Worm (Caenorhabditis elegans): ENCODE data around the gene C01G5.5.

The C01G5.5 gene

ce11 chrIV:6526522-6526921 lies 2.1 kb downstream of the C01G5.5 start:
- TF ChIP-seq dve-1 (tag; optimal IDR thresholded peaks at IDR 0.05): no peak
- no peak for TF ChIP-seq ttx-3 (tag; optimal IDR thresholded peaks at IDR 0.05)
- TF ChIP-seq mec-3 (tag; optimal IDR thresholded peaks at IDR 0.05; ENCODE audit: borderline replicate concordance): no peak
- no peak for TF ChIP-seq sdc-2 (tag; optimal IDR thresholded peaks at IDR 0.05)
- no peak for TF ChIP-seq nfya-1 (tag; optimal IDR thresholded peaks at IDR 0.05)
- no peak for TF ChIP-seq fax-1 (tag; optimal IDR thresholded peaks at IDR 0.05)

ce11 chrIV:6528202-6528601 lies 3.8 kb downstream of the C01G5.5 start:
- no peak for TF ChIP-seq dmd-4 (tag; optimal IDR thresholded peaks at IDR 0.05; ENCODE audit: borderline replicate concordance)
- TF ChIP-seq hlh-6 (tag; optimal IDR thresholded peaks at IDR 0.05): no peak
- no peak for TF ChIP-seq eyg-1 (tag; optimal IDR thresholded peaks at IDR 0.05)
- TF ChIP-seq syd-9 (tag; optimal IDR thresholded peaks at IDR 0.05): no peak
- no peak for TF ChIP-seq ceh-24 (tag; optimal IDR thresholded peaks at IDR 0.05)
- TF ChIP-seq C08G9.2 (tag; optimal IDR thresholded peaks at IDR 0.05): no peak
- TF ChIP-seq unc-42 (tag; optimal IDR thresholded peaks at IDR 0.05): no peak
- no peak for TF ChIP-seq mec-3 (tag; optimal IDR thresholded peaks at IDR 0.05; ENCODE audit: borderline replicate concordance)
- no peak for TF ChIP-seq pha-2 (tag; optimal IDR thresholded peaks at IDR 0.05)
- TF ChIP-seq hlh-13 (GFP tag; optimal IDR thresholded peaks at IDR 0.05): no peak
- TF ChIP-seq tbx-2 (tag; optimal IDR thresholded peaks at IDR 0.05): no peak
- no peak for TF ChIP-seq hlh-30 (tag; optimal IDR thresholded peaks at IDR 0.05; ENCODE audit: insufficient read depth)
- no peak for TF ChIP-seq ref-2 (tag; optimal IDR thresholded peaks at IDR 0.05)
- TF ChIP-seq zip-5 (tag; optimal IDR thresholded peaks at IDR 0.05): no peak
- no peak for TF ChIP-seq ceh-6 (GFP tag; optimal IDR thresholded peaks at IDR 0.05)
- no peak for TF ChIP-seq ceh-45 (GFP tag; IDR thresholded peaks at IDR 0.05)
- no peak for TF ChIP-seq ceh-19 (GFP tag; optimal IDR thresholded peaks at IDR 0.05)
- TF ChIP-seq T23F11.4 (GFP tag; optimal IDR thresholded peaks at IDR 0.05): no peak
- TF ChIP-seq ttx-3 (tag; optimal IDR thresholded peaks at IDR 0.05): no peak

- no peak for TF ChIP-seq K02D7.2 (tag; optimal IDR thresholded peaks at IDR 0.05)
- no peak for TF ChIP-seq ceh-34 (tag; optimal IDR thresholded peaks at IDR 0.05)
- no peak for TF ChIP-seq nhr-232 (tag; optimal IDR thresholded peaks at IDR 0.05)
These were observed 5.4 kb downstream of the C01G5.5 start for ce11 chrIV:6529832-6530231.

- no peak for TF ChIP-seq npax-4 (tag; optimal IDR thresholded peaks at IDR 0.05)
- no peak for TF ChIP-seq pha-2 (tag; optimal IDR thresholded peaks at IDR 0.05)
- no peak for TF ChIP-seq ztf-16 (tag; optimal IDR thresholded peaks at IDR 0.05)
- TF ChIP-seq syd-9 (tag; optimal IDR thresholded peaks at IDR 0.05): no peak
- TF ChIP-seq nhr-232 (tag; optimal IDR thresholded peaks at IDR 0.05): no peak
These were observed 7.0 kb downstream of the C01G5.5 start, which contains the start of gene C01G5.4 for ce11 chrIV:6531450-6531849. TSS of gene C01G5.4 (plus strand) at chrIV:6531750.

- TF ChIP-seq pha-2 (tag; optimal IDR thresholded peaks at IDR 0.05) (no peak), pros-1 (tag; optimal IDR thresholded peaks at IDR 0.05) (no peak), T23F11.4 (GFP tag; optimal IDR thresholded peaks at IDR 0.05) (no peak), fax-1 (tag; optimal IDR thresholded peaks at IDR 0.05) (no peak), pax-1 (tag; optimal IDR thresholded peaks at IDR 0.05) (no peak), ceh-24 (tag; optimal IDR thresholded peaks at IDR 0.05) (no peak), tbx-7 (tag; optimal IDR thresholded peaks at IDR 0.05) (no peak)
These were observed 11.5 kb downstream of the C01G5.5 start, which contains the start of gene C01G5.3 for ce11 chrIV:6535908-6536307. TSS of gene C01G5.3 (plus strand) at chrIV:6536208.

ce11 chrIV:6541435-6541834 lies 17.0 kb downstream of the C01G5.5 start, which contains the start of gene C01G5.25:
TSS of gene C01G5.25 (plus strand) at chrIV:6541684.
- no peak for TF ChIP-seq unc-86 (tag; optimal IDR thresholded peaks at IDR 0.05)
- no peak for TF ChIP-seq pag-3 (tag; optimal IDR thresholded peaks at IDR 0.05; ENCODE audit: borderline replicate concordance)
- TF ChIP-seq ceh-48 (tag; optimal IDR thresholded peaks at IDR 0.05): no peak
- no peak for TF ChIP-seq hlh-13 (GFP tag; optimal IDR thresholded peaks at IDR 0.05)
- peak; percentile 17 for TF ChIP-seq ceh-31 (tag; optimal IDR thresholded peaks at IDR 0.05)
- no peak for TF ChIP-seq fax-1 (tag; optimal IDR thresholded peaks at IDR 0.05)

Measured in whole organism, late embryonic.